In the genomic region with DNA sequence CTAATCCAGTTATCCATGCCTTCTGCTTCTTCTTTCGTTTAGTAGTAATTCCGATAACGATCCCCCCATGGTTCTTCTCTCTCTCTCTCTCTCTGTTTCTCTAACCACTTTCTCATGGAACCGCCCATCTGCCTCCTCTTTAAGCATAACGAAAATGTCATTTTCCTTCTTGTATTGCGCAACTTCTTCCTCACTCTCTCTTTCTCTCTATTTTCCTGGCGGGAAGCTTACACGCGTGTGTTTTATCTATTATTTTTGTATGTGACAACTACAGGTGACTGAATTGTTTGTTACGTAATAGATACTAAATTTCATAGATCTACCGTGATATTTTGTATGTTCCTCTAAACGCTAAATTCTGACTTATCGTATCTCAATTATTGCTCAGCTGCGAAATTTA, we compare ENCODE assay signal across 3 worm cellular contexts.
TF ChIP-seq lines count a peak whose summit lies in the region.

No protein-coding gene starts in this region.

TF ChIP-seq in whole organism, L1 larva, 84 proteins besides CTCF, POLR2A, EP300 and RAD21:
- TF ChIP-seq rnt-1 (tag; optimal IDR thresholded peaks at IDR 0.05; lab: Kevin White, UChicago) (no peak), aha-1 (tag; optimal IDR thresholded peaks at IDR 0.05; lab: Kevin White, UChicago) (no peak), aly-2 (tag; optimal IDR thresholded peaks at IDR 0.05; lab: Kevin White, UChicago) (no peak), vab-15 (tag; optimal IDR thresholded peaks at IDR 0.05; lab: Kevin White, UChicago) (no peak), zip-4 (GFP tag; optimal IDR thresholded peaks at IDR 0.05; lab: Kevin White, UChicago) (no peak), mab-9 (GFP tag; IDR thresholded peaks at IDR 0.05; lab: Robert Waterston, UW) (no peak), nhr-90 (tag; optimal IDR thresholded peaks at IDR 0.05; lab: Kevin White, UChicago; ENCODE audit: poor library complexity) (no peak), blmp-1 (tag; optimal IDR thresholded peaks at IDR 0.05; lab: Kevin White, UChicago) (peak; percentile 61)

TF ChIP-seq in whole organism, L3 larva, 47 proteins besides CTCF, POLR2A, EP300 and RAD21:
- no peak for TF ChIP-seq elt-2 (tag; optimal IDR thresholded peaks at IDR 0.05; lab: Kevin White, UChicago)
- TF ChIP-seq lin-39 (tag; optimal IDR thresholded peaks at IDR 0.05; lab: Kevin White, UChicago): no peak
- TF ChIP-seq fkh-10 (GFP tag; optimal IDR thresholded peaks at IDR 0.05; lab: Kevin White, UChicago): no peak
- TF ChIP-seq ceh-28 (tag; optimal IDR thresholded peaks at IDR 0.05; lab: Kevin White, UChicago): no peak
- no peak for TF ChIP-seq elt-3 (tag; optimal IDR thresholded peaks at IDR 0.05; lab: Kevin White, UChicago)
- no peak for TF ChIP-seq ceh-82 (tag; optimal IDR thresholded peaks at IDR 0.05; lab: Kevin White, UChicago)
- peak; percentile 11 for TF ChIP-seq nhr-25 (tag; optimal IDR thresholded peaks at IDR 0.05; lab: Kevin White, UChicago)

TF ChIP-seq in whole organism, mixed stage, embryonic, 35 proteins besides CTCF, POLR2A, EP300 and RAD21:
- TF ChIP-seq ceh-43 (GFP tag; optimal IDR thresholded peaks at IDR 0.05; lab: Kevin White, UChicago): no peak
- peak; percentile 95 for TF ChIP-seq zip-8 (tag; optimal IDR thresholded peaks at IDR 0.05; lab: Kevin White, UChicago)
- no peak for TF ChIP-seq nhr-12 (tag; optimal IDR thresholded peaks at IDR 0.05; lab: Kevin White, UChicago)
- no peak for TF ChIP-seq hlh-1 (tag; optimal IDR thresholded peaks at IDR 0.05; lab: Kevin White, UChicago)
